Fruit fly (Drosophila melanogaster): ENCODE data around the gene Gas41.
A peak's percentile ranks its signal among the peaks of the same experiment; 100 is the strongest.

Gene Gas41

DNA sequence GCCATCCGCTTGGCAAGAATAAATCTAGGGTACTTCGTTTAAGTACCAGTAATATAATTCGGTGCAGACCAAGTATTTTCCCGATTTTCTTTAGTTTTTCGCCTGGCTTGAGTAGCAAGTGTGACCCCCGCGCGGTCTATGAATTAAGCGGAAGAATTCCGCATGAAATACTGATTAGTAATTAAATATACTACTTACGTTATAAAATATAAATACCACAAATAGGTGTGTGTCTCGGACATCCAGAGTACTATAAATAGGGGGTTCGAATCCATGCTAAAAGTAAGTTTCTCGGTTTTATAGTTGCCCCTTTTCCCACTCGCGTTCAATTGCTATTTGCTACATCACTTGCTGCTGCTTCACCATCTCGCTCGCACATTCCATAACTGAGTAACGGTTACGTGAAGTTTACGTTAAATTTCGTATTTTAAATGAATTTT, 21.6 kb upstream of the Gas41 start, which contains the start of gene snRNP-U1-70K (continued):
- TF ChIP-seq CG34224 (GFP tag; IDR thresholded peaks at IDR 0.05; ENCODE audit: partially characterized antibody): no peak; the same call in 2 of the 3 replicates
- TF ChIP-seq CG7357 (GFP tag; IDR thresholded peaks at IDR 0.05): no peak
- no peak for TF ChIP-seq disco-r (GFP tag; optimal IDR thresholded peaks at IDR 0.05)
- no peak for TF ChIP-seq CG5953 (GFP tag; IDR thresholded peaks at IDR 0.05)
- no peak for TF ChIP-seq danr (GFP tag; IDR thresholded peaks at IDR 0.05)
- TF ChIP-seq Ets65A (GFP tag): peak; percentile 7
- TF ChIP-seq BEAF-32 (GFP tag; optimal IDR thresholded peaks at IDR 0.05): peak; percentile 40
- no peak for TF ChIP-seq Chrac-16 (GFP tag; optimal IDR thresholded peaks at IDR 0.05)
- TF ChIP-seq Xrp1 (GFP tag; IDR thresholded peaks at IDR 0.05): no peak
- no peak for TF ChIP-seq Hmx (GFP tag; optimal IDR thresholded peaks at IDR 0.05)
- TF ChIP-seq sim (GFP tag; IDR thresholded peaks at IDR 0.05): no peak
- no peak for TF ChIP-seq sens-2 (GFP tag; IDR thresholded peaks at IDR 0.05)
- TF ChIP-seq dpn (GFP tag; optimal IDR thresholded peaks at IDR 0.05): no peak
- TF ChIP-seq CG18599 (GFP tag; optimal IDR thresholded peaks at IDR 0.05): no peak
- TF ChIP-seq NK7.1 (GFP tag; optimal IDR thresholded peaks at IDR 0.05): no peak
- no peak for TF ChIP-seq CG9609 (GFP tag; optimal IDR thresholded peaks at IDR 0.05)
- no peak for TF ChIP-seq CG7271 (tag; optimal IDR thresholded peaks at IDR 0.05)
- no peak for TF ChIP-seq Sox102F (GFP tag; optimal IDR thresholded peaks at IDR 0.05)
- no peak for TF ChIP-seq H2.0 (GFP tag; IDR thresholded peaks at IDR 0.05)
- TF ChIP-seq bowl (GFP tag; IDR thresholded peaks at IDR 0.05): no peak
- no peak for TF ChIP-seq dm (GFP tag; optimal IDR thresholded peaks at IDR 0.05)
- TF ChIP-seq sob (GFP tag; IDR thresholded peaks at IDR 0.05): no peak
- TF ChIP-seq CG11723 (GFP tag; optimal IDR thresholded peaks at IDR 0.05): no peak
- TF ChIP-seq CG4360 (GFP tag; IDR thresholded peaks at IDR 0.05): no peak
- no peak for TF ChIP-seq CG12299 (tag; optimal IDR thresholded peaks at IDR 0.05)
- no peak for TF ChIP-seq Fer1 (GFP tag; optimal IDR thresholded peaks at IDR 0.05)
- TF ChIP-seq bab2 (GFP tag; optimal IDR thresholded peaks at IDR 0.05): no peak
- TF ChIP-seq chinmo (GFP tag; IDR thresholded peaks at IDR 0.05; ENCODE audit: partially characterized antibody): no peak
- TF ChIP-seq Hr78 (GFP tag; optimal IDR thresholded peaks at IDR 0.05): no peak
- TF ChIP-seq br (optimal IDR thresholded peaks at IDR 0.05): no peak
- TF ChIP-seq gro (GFP tag; optimal IDR thresholded peaks at IDR 0.05): no peak
- TF ChIP-seq gt (GFP tag; IDR thresholded peaks at IDR 0.05): no peak
- no peak for TF ChIP-seq Sin3A (optimal IDR thresholded peaks at IDR 0.05)
- no peak for TF ChIP-seq esg (GFP tag; conservative IDR thresholded peaks at IDR 0.05)
- no peak for TF ChIP-seq CG3407 (GFP tag; optimal IDR thresholded peaks at IDR 0.05)
- TF ChIP-seq CG12104 (GFP tag; optimal IDR thresholded peaks at IDR 0.05): no peak
- TF ChIP-seq CG7928 (GFP tag; optimal IDR thresholded peaks at IDR 0.05): peak; percentile 46
- TF ChIP-seq CG1832 (GFP tag; optimal IDR thresholded peaks at IDR 0.05): peak; percentile 35
- no peak for TF ChIP-seq CG11093 (GFP tag; IDR thresholded peaks at IDR 0.05)
- no peak for TF ChIP-seq Oli (tag; optimal IDR thresholded peaks at IDR 0.05)
- TF ChIP-seq Stat92E (GFP tag; optimal IDR thresholded peaks at IDR 0.05): peak in 1 of 3 experiments; percentile 5
- TF ChIP-seq sug (tag; optimal IDR thresholded peaks at IDR 0.05): no peak
- TF ChIP-seq Atf-2 (GFP tag; optimal IDR thresholded peaks at IDR 0.05): no peak
- TF ChIP-seq CG13287 (GFP tag; IDR thresholded peaks at IDR 0.05; ENCODE audit: partially characterized antibody): peak; percentile 53; the same call in 1 of the 2 replicates
- TF ChIP-seq CG7556 (GFP tag; optimal IDR thresholded peaks at IDR 0.05): no peak
- no peak for TF ChIP-seq Neu2 (GFP tag; optimal IDR thresholded peaks at IDR 0.05; ENCODE audit: borderline replicate concordance)
- no peak for TF ChIP-seq gcm (GFP tag; optimal IDR thresholded peaks at IDR 0.05)
- TF ChIP-seq CG14965 (GFP tag; optimal IDR thresholded peaks at IDR 0.05; ENCODE audit: borderline replicate concordance): no peak
- TF ChIP-seq CG1529 (GFP tag; optimal IDR thresholded peaks at IDR 0.05): no peak
- no peak for TF ChIP-seq sna (GFP tag; IDR thresholded peaks at IDR 0.05; ENCODE audit: partially characterized antibody)
- no peak for TF ChIP-seq Hr39 (optimal IDR thresholded peaks at IDR 0.05)
- TF ChIP-seq Opbp (GFP tag; IDR thresholded peaks at IDR 0.05; ENCODE audit: partially characterized antibody): peak; percentile 20; the same call in 2 of the 3 replicates

All from whole organism, embryonic.